Worm (Caenorhabditis elegans) whole organism, L3 larva: Measurements from ENCODE around the gene mdt-4.

Experiments
- R02D3.7 ChIP-seq: fragments of 150-350 bp; optimal IDR thresholded peaks from 2 replicates; lab custom pipeline; 2014; ENCODE audit warnings: missing biosample characterization, missing genetic modification characterization
- aly-2 ChIP-seq: fragments of 150-350 bp; optimal IDR thresholded peaks from 2 replicates; lab custom pipeline; 2014; ENCODE audit warnings: missing biosample characterization, missing genetic modification characterization
- ceh-82 ChIP-seq: fragments of 150-350 bp; optimal IDR thresholded peaks from 2 replicates; lab custom pipeline; 2014; ENCODE audit warnings: missing biosample characterization, missing genetic modification characterization
- skn-1 ChIP-seq: fragments of 150-350 bp; optimal IDR thresholded peaks from 2 replicates; lab custom pipeline; 2014; ENCODE audit warnings: missing biosample characterization, missing genetic modification characterization
- unc-62 ChIP-seq: fragments of 150-350 bp; sonication (generic microtip); optimal IDR thresholded peaks from 4 replicates; lab custom pipeline; 2014; ENCODE audit warnings: missing biosample characterization, missing genetic modification reagents, missing genetic modification characterization

DNA sequence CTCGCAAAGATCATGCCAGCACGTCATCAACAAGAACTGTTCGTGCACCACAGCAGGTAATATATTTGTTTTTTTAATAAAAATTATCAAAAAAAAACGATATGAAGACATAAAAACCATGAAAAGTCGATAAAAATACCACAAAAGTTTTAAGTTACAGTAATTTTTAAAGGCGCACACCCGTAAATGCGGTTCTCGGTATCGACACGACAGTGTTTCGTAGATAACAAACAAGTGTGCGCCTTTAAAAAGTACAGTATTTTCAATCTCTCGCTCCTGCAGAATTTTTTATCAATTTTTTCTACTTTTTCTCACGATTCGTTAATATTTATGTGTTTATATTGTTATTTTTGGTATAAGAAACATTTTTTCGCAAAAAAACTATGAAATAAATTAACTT lies 38.4 kb downstream of the mdt-4 start:
- TF ChIP-seq skn-1 (tag; lab: Kevin White, UChicago): no peak
- TF ChIP-seq ceh-82 (tag; lab: Kevin White, UChicago): no peak
- TF ChIP-seq R02D3.7 (tag; lab: Kevin White, UChicago): no peak
- no peak for TF ChIP-seq unc-62 (GFP tag; lab: Kevin White, UChicago)
- TF ChIP-seq aly-2 (tag; lab: Kevin White, UChicago): no peak
